Worm (Caenorhabditis elegans): ENCODE measurements around the gene C18D4.6.

The C18D4.6 gene

ce11 chrV:17538279-17538896 lies at the start of gene C18D4.6:
C18D4.6 (minus strand) TSS chrV:17538375.
- TF ChIP-seq dpl-1 (GFP tag; optimal IDR thresholded peaks at IDR 0.05), result peak; percentile 3
- peak; percentile 85 for TF ChIP-seq duxl-1 (tag; optimal IDR thresholded peaks at IDR 0.05; ENCODE audit: poor library complexity)
- TF ChIP-seq T20F7.1 (GFP tag; optimal IDR thresholded peaks at IDR 0.05), result peak; percentile 83
- no peak for TF ChIP-seq saeg-2 (GFP tag; IDR thresholded peaks at IDR 0.05)
- peak; percentile 54 for TF ChIP-seq mes-2 (tag; optimal IDR thresholded peaks at IDR 0.05; ENCODE audit: poor library complexity, severe bottlenecking)

ce11 chrV:17584352-17584843 lies 46.2 kb upstream of the C18D4.6 start, which contains the start of gene fbxa-133:
fbxa-133 (plus strand) TSS chrV:17584793.
- TF ChIP-seq set-16 (GFP tag; IDR thresholded peaks at IDR 0.05) (peak; percentile 65), D1046.2 (GFP tag; IDR thresholded peaks at IDR 0.05) (0 out of 2 replicates have a peak, but pooled peaks have one; percentile 26)

DNA sequence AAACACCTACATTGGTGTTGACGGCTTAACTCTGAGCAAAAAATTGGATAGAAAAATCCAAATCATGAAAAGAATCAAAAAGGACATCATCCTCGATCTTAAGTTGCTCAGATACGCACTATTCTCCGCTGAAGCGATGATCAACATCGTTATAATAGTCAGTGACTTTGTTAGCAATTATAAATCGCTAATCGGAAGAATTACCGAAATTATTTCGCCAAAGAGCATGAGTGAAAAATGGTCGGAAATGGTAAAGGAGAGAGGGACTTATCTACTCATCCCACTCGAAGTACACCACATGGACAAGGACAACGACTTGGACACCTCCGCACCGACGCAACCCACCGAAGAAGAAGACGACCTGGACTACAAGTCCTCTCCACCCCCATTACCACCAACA lies 41.8 kb upstream of the C18D4.6 start:
- no peak for TF ChIP-seq nhr-41 (GFP tag; IDR thresholded peaks at IDR 0.05)
- no peak for TF ChIP-seq hlh-11 (tag; optimal IDR thresholded peaks at IDR 0.05)
- peak; percentile 28 for TF ChIP-seq aha-1 (tag)
- no peak for TF ChIP-seq ztf-11 (tag; optimal IDR thresholded peaks at IDR 0.05)
- no peak for TF ChIP-seq ceh-62 (tag; optimal IDR thresholded peaks at IDR 0.05)
- no peak for TF ChIP-seq ceh-32 (tag; optimal IDR thresholded peaks at IDR 0.05; ENCODE audit: poor library complexity)
- peak in 1 of 2 experiments; percentile 81 for TF ChIP-seq unc-62 (GFP tag; optimal IDR thresholded peaks at IDR 0.05 in 1 of 2)
- no peak for TF ChIP-seq unc-62 (tag; optimal IDR thresholded peaks at IDR 0.05)
- no peak for TF ChIP-seq duxl-1 (tag; optimal IDR thresholded peaks at IDR 0.05; ENCODE audit: poor library complexity)

DNA sequence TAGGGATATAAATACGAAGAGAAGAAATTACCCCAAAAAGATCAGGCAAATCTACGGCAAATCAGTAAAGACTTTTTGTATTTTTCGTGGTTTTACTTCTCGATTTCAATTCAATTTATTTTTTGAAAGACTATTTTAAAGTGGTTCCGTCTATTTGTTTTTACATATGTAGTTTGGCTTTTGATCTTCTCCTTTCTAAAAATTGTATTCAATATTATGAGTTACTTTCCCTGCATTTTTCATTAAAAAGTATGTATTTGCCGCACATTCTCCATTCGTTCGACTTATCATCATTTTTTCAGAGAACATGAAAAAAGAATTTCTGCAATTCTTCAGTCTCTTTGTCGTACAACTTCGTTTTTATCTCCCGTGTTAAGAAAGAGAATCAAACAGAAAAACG lies 28.7 kb upstream of the C18D4.6 start, which contains the start of gene C38D9.2:
Gene C38D9.2 (plus strand): TSS at position 301 of the 400 bp plus-strand sequence.
- TF ChIP-seq unc-130 (GFP tag; optimal IDR thresholded peaks at IDR 0.05), result no peak
- TF ChIP-seq hmg-1.1 (GFP tag; IDR thresholded peaks at IDR 0.05), result no peak
- no peak for TF ChIP-seq Y105C5A.15 (GFP tag; IDR thresholded peaks at IDR 0.05)
- TF ChIP-seq ceh-44 (GFP tag; IDR thresholded peaks at IDR 0.05), result no peak
- TF ChIP-seq tra-1 (GFP tag; IDR thresholded peaks at IDR 0.05), result no peak
- TF ChIP-seq mes-2 (tag; optimal IDR thresholded peaks at IDR 0.05; ENCODE audit: poor library complexity, severe bottlenecking), result no peak
- no peak for TF ChIP-seq sdz-12 (GFP tag; optimal IDR thresholded peaks at IDR 0.05)
- TF ChIP-seq lir-3 (tag; optimal IDR thresholded peaks at IDR 0.05), result no peak
- no peak for TF ChIP-seq egl-43 (GFP tag; IDR thresholded peaks at IDR 0.05)

DNA sequence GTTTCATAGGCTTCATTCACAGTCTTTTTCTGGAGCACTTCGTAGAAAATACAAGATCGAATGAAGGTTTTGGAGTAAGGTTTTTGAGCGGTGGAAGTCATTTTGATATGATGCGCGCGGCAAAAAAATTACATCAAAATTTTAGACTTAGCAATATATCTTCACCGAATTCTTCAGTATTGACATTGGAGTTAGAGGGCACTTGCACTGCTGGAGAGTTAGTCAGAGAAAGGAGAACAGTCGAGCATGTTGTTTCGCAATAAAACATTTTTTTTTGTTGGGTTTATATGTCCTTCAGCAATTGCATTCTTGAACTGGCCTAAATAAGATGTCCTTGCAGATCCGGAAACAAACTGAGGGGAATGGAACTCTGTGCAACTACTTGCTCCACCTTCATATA lies 27.7 kb upstream of the C18D4.6 start, which contains the start of gene fbxa-171:
Gene fbxa-171 (minus strand): TSS at position 101 of the 400 bp plus-strand sequence.
- TF ChIP-seq pha-4 (GFP tag; IDR thresholded peaks at IDR 0.05) (no peak), pha-4 (tag; optimal IDR thresholded peaks at IDR 0.05) (no peak), egl-27 (tag; optimal IDR thresholded peaks at IDR 0.05) (no peak), ama-1 (optimal IDR thresholded peaks at IDR 0.05) (no peak), fos-1 (tag; optimal IDR thresholded peaks at IDR 0.05) (no peak), ces-1 (GFP tag; optimal IDR thresholded peaks at IDR 0.05) (no peak), nhr-237 (tag; optimal IDR thresholded peaks at IDR 0.05) (no peak), R02D3.7 (tag; optimal IDR thresholded peaks at IDR 0.05) (no peak), lin-1 (GFP tag; IDR thresholded peaks at IDR 0.05) (no peak), snpc-4 (tag; optimal IDR thresholded peaks at IDR 0.05) (no peak), mep-1 (tag; optimal IDR thresholded peaks at IDR 0.05) (no peak), lin-38 (GFP tag; IDR thresholded peaks at IDR 0.05) (no peak), mdl-1 (tag; optimal IDR thresholded peaks at IDR 0.05) (no peak), dve-1 (tag; optimal IDR thresholded peaks at IDR 0.05; ENCODE audit: insufficient read depth) (no peak), nhr-10 (tag; optimal IDR thresholded peaks at IDR 0.05) (no peak), attf-4 (tag; optimal IDR thresholded peaks at IDR 0.05) (no peak), lin-13 (GFP tag; optimal IDR thresholded peaks at IDR 0.05) (no peak)

All from whole organism, L4 larva.